Worm (Caenorhabditis elegans) whole organism, L4 larva: ENCODE data around the gene Y39G8C.2.

Experiments used
- F26F4.8 ChIP-seq: fragments of 200-800 bp; sonication (Bioruptor generic); conservative IDR thresholded peaks from 2 replicates; pipeline ENCODE4 v1.3.6; 2022; ENCODE audit warnings: missing genetic modification characterization, missing compliant biosample characterization
- ZK546.5 ChIP-seq, 2 experiments: sonication (generic microtip); optimal IDR thresholded peaks; 2 replicates each; lab custom pipeline; 2017; ENCODE audit warnings: missing biosample characterization in 2 of 2, missing genetic modification characterization in 2 of 2
- egl-27 ChIP-seq: sonication (generic microtip); optimal IDR thresholded peaks from 3 replicates; lab custom pipeline; 2017; ENCODE audit warnings: missing biosample characterization, missing genetic modification reagents, missing genetic modification characterization
- fos-1 ChIP-seq: fragments of 150-350 bp; optimal IDR thresholded peaks from 2 replicates; lab custom pipeline; 2014; ENCODE audit warnings: missing biosample characterization, missing genetic modification characterization
- hmg-1.1 ChIP-seq: fragments of 200-800 bp; sonication (Bioruptor generic); IDR thresholded peaks from 2 replicates; pipeline ENCODE4 v1.3.6; 2022; ENCODE audit warnings: missing genetic modification reagents, missing genetic modification characterization, missing compliant biosample characterization
- jun-1 ChIP-seq: fragments of 150-350 bp; optimal IDR thresholded peaks from 2 replicates; lab custom pipeline; 2014; ENCODE audit warnings: missing biosample characterization, missing genetic modification reagents, missing genetic modification characterization
- lin-39 ChIP-seq: fragments of 150-350 bp; optimal IDR thresholded peaks from 2 replicates; lab custom pipeline; 2014; ENCODE audit warnings: missing biosample characterization, missing genetic modification reagents, missing genetic modification characterization
- mdl-1 ChIP-seq, 2 experiments: fragments of 150-350 bp in 1 of 2; sonication (generic microtip) in 1 of 2; optimal IDR thresholded peaks; 2 replicates each; lab custom pipeline; 2014 to 2017; ENCODE audit warnings: missing biosample characterization in 2 of 2, missing genetic modification characterization in 2 of 2
- mep-1 ChIP-seq: fragments of 150-350 bp; sonication (generic microtip); optimal IDR thresholded peaks from 3 replicates; lab custom pipeline; 2014; ENCODE audit warnings: missing biosample characterization, missing genetic modification characterization
- nhr-111 ChIP-seq: fragments of 200-800 bp; sonication (Bioruptor generic); optimal IDR thresholded peaks from 2 replicates; lab custom pipeline; 2018; ENCODE audit warnings: mild to moderate bottlenecking, missing genetic modification characterization, missing compliant biosample characterization
- nhr-28 ChIP-seq: fragments of 150-350 bp; optimal IDR thresholded peaks from 2 replicates; lab custom pipeline; 2014; ENCODE audit warnings: missing biosample characterization, missing genetic modification characterization
- pha-4 ChIP-seq, 2 experiments: fragments of 150-350 bp in 1 of 2; fragments of 200-800 bp in 1 of 2; sonication (Bioruptor generic) in 1 of 2; IDR thresholded peaks in 1 of 2; optimal IDR thresholded peaks in 1 of 2; 2 replicates each; pipeline versions ENCODE4 v1.3.6 to Lab custom; 2014 to 2022; ENCODE audit warnings: missing genetic modification characterization in 2 of 2, missing genetic modification reagents in 2 of 2, missing biosample characterization in 1 of 2, missing compliant biosample characterization in 1 of 2
- vab-7 ChIP-seq: fragments of 200-800 bp; sonication (Bioruptor generic); IDR thresholded peaks from 2 replicates; pipeline ENCODE4 v1.3.6; 2022; ENCODE audit warnings: missing genetic modification reagents, missing genetic modification characterization, missing compliant biosample characterization

- no peak for TF ChIP-seq egl-27 (tag; lab: Kevin White, UChicago)
- no peak for TF ChIP-seq mep-1
- TF ChIP-seq F26F4.8 (GFP tag; lab: Robert Waterston, UW), result no peak
- no peak for TF ChIP-seq fos-1 (tag; lab: Kevin White, UChicago)
- no peak for TF ChIP-seq nhr-28 (tag; lab: Kevin White, UChicago)
- TF ChIP-seq mdl-1 (tag; optimal IDR thresholded peaks at IDR 0.05; lab: Kevin White, UChicago), result no peak
- no peak for TF ChIP-seq lin-39
- TF ChIP-seq vab-7 (GFP tag; lab: Robert Waterston, UW), result no peak
- no peak for TF ChIP-seq nhr-111
- TF ChIP-seq hmg-1.1 (GFP tag; lab: Robert Waterston, UW), result no peak
- no peak for TF ChIP-seq pha-4 (GFP tag; IDR thresholded peaks at IDR 0.05; lab: Robert Waterston, UW)
- TF ChIP-seq pha-4 (tag; optimal IDR thresholded peaks at IDR 0.05; lab: Kevin White, UChicago), result no peak
- no peak for TF ChIP-seq ZK546.5 (tag; optimal IDR thresholded peaks at IDR 0.05; lab: Kevin White, UChicago)
- TF ChIP-seq jun-1 (tag; lab: Kevin White, UChicago), result no peak
Observed at ce11 chrII:14091182-14091581, 6.2 kb downstream of the Y39G8C.2 start.
